Worm (Caenorhabditis elegans) whole organism, L4 larva: Measurements from ENCODE around the gene F17C8.6.

Experiments
- F10B5.3 ChIP-seq: sonication (generic microtip); optimal IDR thresholded peaks from 2 replicates; lab custom pipeline; 2016; ENCODE audit warnings: mild to moderate bottlenecking, missing genetic modification characterization, missing compliant biosample characterization
- F26F4.8 ChIP-seq: fragments of 200-800 bp; sonication (Bioruptor generic); conservative IDR thresholded peaks from 2 replicates; pipeline ENCODE4 v1.3.6; 2022; ENCODE audit warnings: missing genetic modification characterization, missing compliant biosample characterization
- T20F7.1 ChIP-seq: fragments of 200-800 bp; sonication (Bioruptor generic); optimal IDR thresholded peaks from 2 replicates; lab custom pipeline; 2018; ENCODE audit warnings: mild to moderate bottlenecking, missing genetic modification characterization, missing compliant biosample characterization
- T26A8.4 ChIP-seq: fragments of 200-800 bp; sonication (Bioruptor generic); IDR thresholded peaks from 2 replicates; pipeline ENCODE4 v1.3.6; 2022; ENCODE audit warnings: missing genetic modification characterization, missing compliant biosample characterization
- Y48G9A.11 ChIP-seq: fragments of 200-800 bp; sonication (Bioruptor generic); IDR thresholded peaks from 2 replicates; pipeline ENCODE4 v1.3.6; 2022; ENCODE audit warnings: missing genetic modification reagents, missing genetic modification characterization, missing compliant biosample characterization
- ZK546.5 ChIP-seq, 2 experiments: sonication (generic microtip); optimal IDR thresholded peaks; 2 replicates each; lab custom pipeline; 2017; ENCODE audit warnings: missing biosample characterization in 2 of 2, missing genetic modification characterization in 2 of 2
- aly-2 ChIP-seq: sonication (generic microtip); optimal IDR thresholded peaks from 2 replicates; lab custom pipeline; 2018; ENCODE audit warnings: missing biosample characterization, missing genetic modification characterization
- ceh-82 ChIP-seq: sonication (generic microtip); optimal IDR thresholded peaks from 2 replicates; lab custom pipeline; 2017; ENCODE audit warnings: missing biosample characterization, missing genetic modification characterization
- ces-1 ChIP-seq: fragments of 150-350 bp; sonication (generic microtip); optimal IDR thresholded peaks from 4 replicates; lab custom pipeline; 2014; ENCODE audit warnings: missing biosample characterization, missing genetic modification reagents, missing genetic modification characterization
- cey-2 ChIP-seq: sonication (generic microtip); optimal IDR thresholded peaks from 3 replicates; lab custom pipeline; 2017; ENCODE audit warnings: missing genetic modification characterization, mild to moderate bottlenecking, missing compliant biosample characterization, antibody characterized with exemption, borderline replicate concordance; ENCODE audit not compliant: insufficient read depth
- ctbp-1 ChIP-seq: fragments of 200-800 bp; sonication (Bioruptor generic); IDR thresholded peaks from 2 replicates; pipeline ENCODE4 v1.3.6; 2022; ENCODE audit warnings: missing genetic modification reagents, missing genetic modification characterization, missing compliant biosample characterization
- daf-12 ChIP-seq: fragments of 150-350 bp; optimal IDR thresholded peaks from 2 replicates; lab custom pipeline; 2014; ENCODE audit warnings: missing biosample characterization, missing genetic modification reagents, missing genetic modification characterization
- daf-16 ChIP-seq, 3 experiments: sonication (generic microtip); optimal IDR thresholded peaks; 2 replicates each; lab custom pipeline; 2016 to 2017; ENCODE audit warnings: missing genetic modification characterization in 3 of 3, missing genetic modification reagents in 3 of 3, mild to moderate bottlenecking in 2 of 3, missing compliant biosample characterization in 2 of 3, missing biosample characterization in 1 of 3, moderate library complexity in 1 of 3
- daf-8 ChIP-seq: fragments of 200-800 bp; sonication (Bioruptor generic); IDR thresholded peaks from 2 replicates; pipeline ENCODE4 v1.3.6; 2022; ENCODE audit warnings: missing genetic modification characterization, missing compliant biosample characterization
- dmd-9 ChIP-seq: fragments of 200-800 bp; sonication (Bioruptor generic); IDR thresholded peaks from 2 replicates; pipeline ENCODE4 v1.3.6; 2022; ENCODE audit warnings: missing genetic modification reagents, missing genetic modification characterization, missing compliant biosample characterization
- duxl-1 ChIP-seq: sonication (generic microtip); optimal IDR thresholded peaks from 2 replicates; lab custom pipeline; 2016; ENCODE audit warnings: mild to moderate bottlenecking, missing genetic modification characterization, moderate library complexity, missing compliant biosample characterization; ENCODE audit not compliant: poor library complexity
- egl-27 ChIP-seq: sonication (generic microtip); optimal IDR thresholded peaks from 3 replicates; lab custom pipeline; 2017; ENCODE audit warnings: missing biosample characterization, missing genetic modification reagents, missing genetic modification characterization
- fos-1 ChIP-seq: fragments of 150-350 bp; optimal IDR thresholded peaks from 2 replicates; lab custom pipeline; 2014; ENCODE audit warnings: missing biosample characterization, missing genetic modification characterization
- hlh-30 ChIP-seq: sonication (generic microtip); optimal IDR thresholded peaks from 2 replicates; lab custom pipeline; 2017; ENCODE audit warnings: antibody characterized with exemption, mild to moderate bottlenecking, missing genetic modification characterization, missing compliant biosample characterization; ENCODE audit not compliant: insufficient read depth
- hmg-1.1 ChIP-seq: fragments of 200-800 bp; sonication (Bioruptor generic); IDR thresholded peaks from 2 replicates; pipeline ENCODE4 v1.3.6; 2022; ENCODE audit warnings: missing genetic modification reagents, missing genetic modification characterization, missing compliant biosample characterization
- jun-1 ChIP-seq: fragments of 150-350 bp; optimal IDR thresholded peaks from 2 replicates; lab custom pipeline; 2014; ENCODE audit warnings: missing biosample characterization, missing genetic modification reagents, missing genetic modification characterization
- lin-1 ChIP-seq: fragments of 200-800 bp; sonication (Bioruptor generic); IDR thresholded peaks from 2 replicates; pipeline ENCODE4 v1.3.6; 2022; ENCODE audit warnings: missing genetic modification reagents, missing genetic modification characterization, missing compliant biosample characterization
- lin-15B ChIP-seq: fragments of 150-350 bp; sonication (generic microtip); optimal IDR thresholded peaks from 3 replicates; lab custom pipeline; 2014; ENCODE audit warnings: missing biosample characterization, missing genetic modification characterization
- lin-29 ChIP-seq: fragments of 200-800 bp; sonication (Bioruptor generic); IDR thresholded peaks from 2 replicates; pipeline ENCODE4 v1.3.6; 2022; ENCODE audit warnings: missing genetic modification reagents, missing genetic modification characterization, missing compliant biosample characterization
- lin-39 ChIP-seq: fragments of 150-350 bp; optimal IDR thresholded peaks from 2 replicates; lab custom pipeline; 2014; ENCODE audit warnings: missing biosample characterization, missing genetic modification reagents, missing genetic modification characterization
- lsy-2 ChIP-seq, 2 experiments: fragments of 150-350 bp in 1 of 2; sonication (generic microtip) in 1 of 2; optimal IDR thresholded peaks; 2 replicates each; lab custom pipeline; 2014 to 2017; ENCODE audit warnings: missing biosample characterization in 2 of 2, missing genetic modification characterization in 2 of 2
- mdt-29 ChIP-seq: fragments of 200-800 bp; sonication (Bioruptor generic); IDR thresholded peaks from 2 replicates; pipeline ENCODE4 v1.3.6; 2022; ENCODE audit warnings: missing genetic modification reagents, missing genetic modification characterization, missing compliant biosample characterization
- mes-2 ChIP-seq: sonication (generic microtip); optimal IDR thresholded peaks from 2 replicates; lab custom pipeline; 2016; ENCODE audit warnings: missing genotype, mild to moderate bottlenecking, missing genetic modification characterization, missing compliant biosample characterization; ENCODE audit not compliant: poor library complexity, severe bottlenecking
- mxl-2 ChIP-seq: fragments of 200-800 bp; sonication (Bioruptor generic); conservative IDR thresholded peaks from 2 replicates; pipeline ENCODE4 v1.3.6; 2022; ENCODE audit warnings: missing genetic modification reagents, missing genetic modification characterization, missing compliant biosample characterization
- mxl-3 ChIP-seq: fragments of 200-800 bp; sonication (Bioruptor generic); optimal IDR thresholded peaks from 2 replicates; lab custom pipeline; 2018; ENCODE audit warnings: mild to moderate bottlenecking, missing genetic modification characterization, missing compliant biosample characterization
- nhr-102 ChIP-seq: sonication (generic microtip); optimal IDR thresholded peaks from 2 replicates; lab custom pipeline; 2016; ENCODE audit warnings: mild to moderate bottlenecking, missing genetic modification characterization, moderate library complexity, missing compliant biosample characterization
- nhr-111 ChIP-seq: fragments of 200-800 bp; sonication (Bioruptor generic); optimal IDR thresholded peaks from 2 replicates; lab custom pipeline; 2018; ENCODE audit warnings: mild to moderate bottlenecking, missing genetic modification characterization, missing compliant biosample characterization
- nhr-25 ChIP-seq: sonication (generic microtip); optimal IDR thresholded peaks from 2 replicates; lab custom pipeline; 2017; ENCODE audit warnings: missing genetic modification characterization, mild to moderate bottlenecking, missing compliant biosample characterization, antibody characterized with exemption, moderate library complexity, borderline replicate concordance; ENCODE audit not compliant: insufficient read depth
- nhr-28 ChIP-seq: fragments of 150-350 bp; optimal IDR thresholded peaks from 2 replicates; lab custom pipeline; 2014; ENCODE audit warnings: missing biosample characterization, missing genetic modification characterization
- nhr-48 ChIP-seq: sonication (generic microtip); optimal IDR thresholded peaks from 2 replicates; lab custom pipeline; 2016; ENCODE audit warnings: mild to moderate bottlenecking, missing genetic modification characterization, missing compliant biosample characterization
- pqm-1 ChIP-seq: sonication (generic microtip); optimal IDR thresholded peaks from 2 replicates; lab custom pipeline; 2017; ENCODE audit warnings: missing biosample characterization, missing genetic modification characterization
- saeg-2 ChIP-seq: fragments of 200-800 bp; sonication (Bioruptor generic); IDR thresholded peaks from 2 replicates; pipeline ENCODE4 v1.3.6; 2022; ENCODE audit warnings: missing genetic modification reagents, missing genetic modification characterization, missing compliant biosample characterization
- sdz-12 ChIP-seq: fragments of 200-800 bp; sonication (Bioruptor generic); optimal IDR thresholded peaks from 2 replicates; lab custom pipeline; 2018; ENCODE audit warnings: mild to moderate bottlenecking, missing genetic modification characterization, missing compliant biosample characterization
- skn-1 ChIP-seq: fragments of 150-350 bp; optimal IDR thresholded peaks from 2 replicates; lab custom pipeline; 2014; ENCODE audit warnings: missing biosample characterization, missing genetic modification characterization
- snpc-1.2 ChIP-seq: fragments of 200-800 bp; sonication (Bioruptor generic); IDR thresholded peaks from 2 replicates; pipeline ENCODE4 v1.3.6; 2022; ENCODE audit warnings: missing genetic modification reagents, missing genetic modification characterization, missing compliant biosample characterization
- spr-3 ChIP-seq: fragments of 200-800 bp; sonication (Bioruptor generic); optimal IDR thresholded peaks from 2 replicates; lab custom pipeline; 2018; ENCODE audit warnings: mild to moderate bottlenecking, missing genetic modification characterization, missing compliant biosample characterization
- tag-97 ChIP-seq: fragments of 200-800 bp; sonication (Bioruptor generic); IDR thresholded peaks from 2 replicates; pipeline ENCODE4 v1.3.6; 2022; ENCODE audit warnings: missing genetic modification characterization, missing compliant biosample characterization
- tra-1 ChIP-seq: fragments of 200-800 bp; sonication (Bioruptor generic); IDR thresholded peaks from 2 replicates; pipeline ENCODE4 v1.3.6; 2022; ENCODE audit warnings: missing genetic modification reagents, missing genetic modification characterization, missing compliant biosample characterization
- unc-130 ChIP-seq: sonication (generic microtip); optimal IDR thresholded peaks from 2 replicates; lab custom pipeline; 2016; ENCODE audit warnings: missing genetic modification reagents, missing genetic modification characterization, missing compliant biosample characterization
- vab-7 ChIP-seq: fragments of 200-800 bp; sonication (Bioruptor generic); IDR thresholded peaks from 2 replicates; pipeline ENCODE4 v1.3.6; 2022; ENCODE audit warnings: missing genetic modification reagents, missing genetic modification characterization, missing compliant biosample characterization
- zag-1 ChIP-seq: fragments of 150-350 bp; optimal IDR thresholded peaks from 2 replicates; lab custom pipeline; 2014; ENCODE audit warnings: missing biosample characterization, missing genetic modification characterization
- zfp-3 ChIP-seq: fragments of 200-800 bp; sonication (Bioruptor generic); conservative IDR thresholded peaks from 2 replicates; pipeline ENCODE4 v1.3.6; 2022; ENCODE audit warnings: missing genetic modification reagents, missing genetic modification characterization, missing compliant biosample characterization

F17C8.6 gene

DNA sequence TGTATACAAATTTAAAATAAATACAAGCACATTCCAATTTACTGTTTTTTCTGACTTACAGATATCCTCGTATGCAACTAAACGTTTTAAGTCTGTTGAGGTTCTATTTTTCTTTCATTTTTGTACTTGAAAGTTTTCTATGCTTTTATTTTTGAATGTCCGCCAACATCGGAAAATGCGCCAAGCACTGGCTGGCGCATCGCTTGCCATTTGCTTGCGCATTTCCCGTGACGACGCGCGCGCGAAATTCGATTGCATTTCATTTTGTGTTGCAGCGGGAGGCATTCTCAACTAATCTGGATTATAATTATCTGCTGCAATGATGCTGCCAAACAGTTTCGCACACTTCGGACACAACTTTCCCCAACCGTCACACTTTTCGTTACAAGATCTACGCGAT lies 11.1 kb upstream of the F17C8.6 start, which contains the start of gene fbxl-2 (continued):
- TF ChIP-seq lin-15B (tag; lab: Kevin White, UChicago) (peak; percentile 79), aly-2 (tag; lab: Kevin White, UChicago) (no peak), tra-1 (peak; percentile 84), daf-12 (no peak), spr-3 (GFP tag; lab: Kevin White, UChicago) (peak; percentile 75), nhr-111 (GFP tag; lab: Kevin White, UChicago) (peak; percentile 55), vab-7 (GFP tag; lab: Robert Waterston, UW) (peak; percentile 67; the same call in 1 of the 2 replicates), mxl-2 (GFP tag; lab: Robert Waterston, UW) (0 out of 2 replicates have a peak, but pooled peaks have one; percentile 57)

DNA sequence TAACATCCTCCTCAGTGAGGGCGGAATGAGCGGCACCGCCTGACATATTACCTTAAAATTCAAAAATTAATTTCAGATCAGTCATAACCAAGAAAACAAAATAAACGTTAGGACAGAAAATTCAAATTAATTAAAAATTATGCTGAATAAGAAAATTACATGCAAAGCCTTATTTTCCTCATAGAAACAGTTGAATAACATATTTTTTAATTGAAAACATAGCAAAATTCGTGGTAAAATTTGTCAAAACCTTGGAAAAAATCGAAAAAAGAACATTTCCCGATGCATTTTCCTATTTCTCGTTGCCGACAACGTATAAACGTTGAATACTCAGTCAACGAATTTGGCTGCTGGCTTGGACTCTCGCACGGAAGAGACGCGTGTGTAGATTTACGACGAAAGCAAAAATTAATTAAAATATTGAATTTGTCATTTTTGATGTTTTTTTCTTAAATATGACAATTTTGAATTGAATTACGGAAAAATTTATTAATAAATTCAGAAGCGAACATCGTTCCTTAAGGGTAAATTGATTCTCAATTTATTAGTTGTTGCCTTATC lies 8.2 kb upstream of the F17C8.6 start, which contains the start of the genes rps-0 and rbg-3:
rps-0 (minus strand) TSS at position 51 of the 561 bp plus-strand sequence.
rbg-3 (plus strand) TSS at position 424 of the 561 bp plus-strand sequence.
- TF ChIP-seq hmg-1.1 (GFP tag; lab: Robert Waterston, UW) = peak; percentile 83
- peak; percentile 68 for TF ChIP-seq ces-1 (GFP tag; lab: Kevin White, UChicago)
- no peak for TF ChIP-seq snpc-1.2 (GFP tag; lab: Robert Waterston, UW)
- TF ChIP-seq lin-29 (GFP tag; lab: Robert Waterston, UW) = no peak
- TF ChIP-seq mxl-3 (GFP tag; lab: Kevin White, UChicago) = peak; percentile 31
- TF ChIP-seq tag-97 (GFP tag; lab: Robert Waterston, UW) = no peak
- no peak for TF ChIP-seq fos-1 (tag; lab: Kevin White, UChicago)
- peak; percentile 67 for TF ChIP-seq unc-130
- peak; percentile 95 for TF ChIP-seq mes-2 (tag; lab: Kevin White, UChicago)
- peak; percentile 83 for TF ChIP-seq nhr-28 (tag; lab: Kevin White, UChicago)
- TF ChIP-seq lsy-2 (tag; optimal IDR thresholded peaks at IDR 0.05; lab: Kevin White, UChicago) = peak; percentile 84 to 98
- no peak for TF ChIP-seq mdt-29 (GFP tag; lab: Robert Waterston, UW)
- no peak for TF ChIP-seq egl-27 (tag; lab: Kevin White, UChicago)
- peak; percentile 28 for TF ChIP-seq F10B5.3 (tag; lab: Kevin White, UChicago)
- no peak for TF ChIP-seq daf-8 (GFP tag; lab: Robert Waterston, UW)
- no peak for TF ChIP-seq Y48G9A.11
- peak; percentile 74 for TF ChIP-seq T26A8.4 (GFP tag; lab: Robert Waterston, UW)
- no peak for TF ChIP-seq pqm-1
- TF ChIP-seq ceh-82 (tag; lab: Kevin White, UChicago) = no peak
- TF ChIP-seq F26F4.8 = no peak
- TF ChIP-seq hlh-30 (tag; lab: Kevin White, UChicago) = peak; percentile 83
- no peak for TF ChIP-seq lin-1 (GFP tag; lab: Robert Waterston, UW)
- peak in 1 of 2 experiments; percentile 58 for TF ChIP-seq ZK546.5 (tag; optimal IDR thresholded peaks at IDR 0.05; lab: Kevin White, UChicago)
- TF ChIP-seq tra-1 = no peak
- TF ChIP-seq nhr-48 (tag; lab: Kevin White, UChicago) = peak; percentile 46
- no peak for TF ChIP-seq nhr-111 (GFP tag; lab: Kevin White, UChicago)
- no peak for TF ChIP-seq sdz-12 (GFP tag; lab: Kevin White, UChicago)
- TF ChIP-seq jun-1 (tag; lab: Kevin White, UChicago) = no peak
- no peak for TF ChIP-seq zag-1 (tag; lab: Kevin White, UChicago)
- peak; percentile 89 for TF ChIP-seq T20F7.1 (GFP tag; lab: Kevin White, UChicago)
- TF ChIP-seq mxl-2 (GFP tag; lab: Robert Waterston, UW) = no peak
- no peak for TF ChIP-seq saeg-2
- TF ChIP-seq nhr-102 (tag; lab: Kevin White, UChicago) = peak; percentile 82
- peak; percentile 61; the same call in 1 of the 2 replicates for TF ChIP-seq ctbp-1 (GFP tag; lab: Robert Waterston, UW)
- peak; percentile 75 for TF ChIP-seq duxl-1 (tag; lab: Kevin White, UChicago)
- TF ChIP-seq nhr-25 (tag; lab: Kevin White, UChicago) = peak; percentile 81
- TF ChIP-seq skn-1 (tag; lab: Kevin White, UChicago) = no peak
- TF ChIP-seq zfp-3 (GFP tag; lab: Robert Waterston, UW) = peak; percentile 53
- no peak for TF ChIP-seq cey-2 (tag; lab: Kevin White, UChicago)
- TF ChIP-seq lin-39 (tag; lab: Kevin White, UChicago) = no peak
- TF ChIP-seq daf-16 (GFP tag; optimal IDR thresholded peaks at IDR 0.05; lab: Kevin White, UChicago) = peak in 1 of 2 experiments; percentile 33
- TF ChIP-seq daf-16 (tag; optimal IDR thresholded peaks at IDR 0.05; lab: Kevin White, UChicago) = peak; percentile 64
- no peak for TF ChIP-seq dmd-9 (GFP tag; lab: Robert Waterston, UW)
